Worm (Caenorhabditis elegans) whole organism, L1 larva: ENCODE measurements around the gene C16D9.5.

Experiments used
- C04F5.9 ChIP-seq: sonication (generic microtip); optimal IDR thresholded peaks from 2 replicates; lab custom pipeline; 2016; ENCODE audit warnings: missing genetic modification characterization, missing compliant biosample characterization
- F16B12.6 ChIP-seq: fragments of 150-350 bp; optimal IDR thresholded peaks from 2 replicates; lab custom pipeline; 2014; ENCODE audit warnings: missing biosample characterization, missing genetic modification characterization
- aha-1 ChIP-seq: fragments of 150-350 bp; optimal IDR thresholded peaks from 2 replicates; lab custom pipeline; 2014; ENCODE audit warnings: missing biosample characterization, missing genetic modification characterization
- alr-1 ChIP-seq: fragments of 200-800 bp; sonication (Bioruptor generic); optimal IDR thresholded peaks from 2 replicates; lab custom pipeline; 2018; ENCODE audit warnings: borderline replicate concordance, mild to moderate bottlenecking, missing genetic modification characterization, missing compliant biosample characterization
- aly-2 ChIP-seq: fragments of 150-350 bp; optimal IDR thresholded peaks from 2 replicates; lab custom pipeline; 2014; ENCODE audit warnings: missing biosample characterization, missing genetic modification characterization
- ama-1 ChIP-seq: fragments of 150-350 bp; optimal IDR thresholded peaks from 2 replicates; lab custom pipeline; 2014
- ceh-82 ChIP-seq, 3 experiments: fragments of 150-350 bp in 1 of 3; sonication (generic microtip) in 2 of 3; optimal IDR thresholded peaks; 2 replicates each; lab custom pipeline; 2014 to 2017; ENCODE audit warnings: missing biosample characterization in 3 of 3, missing genetic modification characterization in 3 of 3
- dpl-1 ChIP-seq, 3 experiments: fragments of 150-350 bp in 2 of 3; sonication (generic microtip) in 1 of 3; optimal IDR thresholded peaks; 2 replicates each; lab custom pipeline; 2014 to 2017; ENCODE audit warnings: missing biosample characterization in 3 of 3, missing genetic modification characterization in 3 of 3, missing genetic modification reagents in 3 of 3
- egl-13 ChIP-seq: sonication (generic microtip); optimal IDR thresholded peaks from 2 replicates; lab custom pipeline; 2016; ENCODE audit warnings: missing genotype, missing genetic modification reagents, missing genetic modification characterization, missing compliant biosample characterization
- egl-27 ChIP-seq, 2 experiments: fragments of 150-350 bp in 1 of 2; sonication (generic microtip); optimal IDR thresholded peaks; 3 replicates each; lab custom pipeline; 2017 to 2018; ENCODE audit warnings: missing biosample characterization in 2 of 2, missing genetic modification characterization in 2 of 2, missing genetic modification reagents in 2 of 2
- elt-2 ChIP-seq: sonication (generic microtip); optimal IDR thresholded peaks from 2 replicates; lab custom pipeline; 2016; ENCODE audit warnings: missing genetic modification characterization, mild to moderate bottlenecking, inconsistent platforms, missing compliant biosample characterization, missing genetic modification reagents
- elt-3 ChIP-seq, 6 experiments: fragments of 150-350 bp in 1 of 6; sonication (generic microtip); optimal IDR thresholded peaks; 2 replicates each; lab custom pipeline; 2017 to 2018; ENCODE audit warnings: missing biosample characterization in 6 of 6, missing genetic modification characterization in 6 of 6, inconsistent platforms in 1 of 6
- fkh-4 ChIP-seq: sonication (generic microtip); optimal IDR thresholded peaks from 2 replicates; lab custom pipeline; 2016; ENCODE audit warnings: missing compliant biosample characterization, missing genetic modification characterization, borderline replicate concordance
- grh-1 ChIP-seq: fragments of 200-800 bp; sonication (Bioruptor generic); IDR thresholded peaks from 2 replicates; pipeline ENCODE4 v1.3.6; 2022; ENCODE audit warnings: missing genetic modification reagents, missing genetic modification characterization, missing compliant biosample characterization
- hpl-2 ChIP-seq: fragments of 150-350 bp; optimal IDR thresholded peaks from 2 replicates; lab custom pipeline; 2014; ENCODE audit warnings: missing biosample characterization, missing genetic modification reagents, missing genetic modification characterization
- irx-1 ChIP-seq: sonication (generic microtip); optimal IDR thresholded peaks from 2 replicates; lab custom pipeline; 2016; ENCODE audit warnings: missing genetic modification characterization, missing compliant biosample characterization
- lin-13 ChIP-seq: fragments of 150-350 bp; optimal IDR thresholded peaks from 2 replicates; lab custom pipeline; 2014; ENCODE audit warnings: missing biosample characterization, missing genetic modification reagents, missing genetic modification characterization
- lin-35 ChIP-seq, 2 experiments: fragments of 150-350 bp; optimal IDR thresholded peaks; 2 replicates each; lab custom pipeline; 2014; ENCODE audit warnings: missing biosample characterization in 2 of 2, missing genetic modification characterization in 2 of 2, missing genetic modification reagents in 2 of 2
- lin-39 ChIP-seq: fragments of 150-350 bp; optimal IDR thresholded peaks from 2 replicates; lab custom pipeline; 2014; ENCODE audit warnings: missing biosample characterization, missing genetic modification reagents, missing genetic modification characterization
- lsy-2 ChIP-seq, 2 experiments: fragments of 150-350 bp; optimal IDR thresholded peaks; 2 replicates each; lab custom pipeline; 2014; ENCODE audit warnings: missing biosample characterization in 2 of 2, missing genetic modification characterization in 2 of 2
- mdl-1 ChIP-seq, 2 experiments: fragments of 150-350 bp; optimal IDR thresholded peaks; 2 replicates each; lab custom pipeline; 2014 to 2017; ENCODE audit warnings: missing biosample characterization in 2 of 2, missing genetic modification characterization in 2 of 2, inconsistent platforms in 1 of 2
- nhr-11 ChIP-seq: fragments of 150-350 bp; optimal IDR thresholded peaks from 2 replicates; lab custom pipeline; 2014; ENCODE audit warnings: missing biosample characterization, missing genetic modification characterization
- nhr-19 ChIP-seq: fragments of 200-800 bp; sonication (Bioruptor generic); conservative IDR thresholded peaks from 2 replicates; pipeline ENCODE4 v1.3.6; 2022; ENCODE audit warnings: missing genetic modification characterization, missing compliant biosample characterization
- nhr-20 ChIP-seq: sonication (generic microtip); optimal IDR thresholded peaks from 2 replicates; lab custom pipeline; 2016; ENCODE audit warnings: mild to moderate bottlenecking, missing genetic modification characterization, missing compliant biosample characterization
- nhr-28 ChIP-seq: fragments of 150-350 bp; optimal IDR thresholded peaks from 2 replicates; lab custom pipeline; 2014; ENCODE audit warnings: missing biosample characterization, missing genetic modification characterization
- nhr-47 ChIP-seq: sonication (generic microtip); optimal IDR thresholded peaks from 2 replicates; lab custom pipeline; 2016; ENCODE audit warnings: mild to moderate bottlenecking, missing genetic modification characterization, moderate library complexity, missing compliant biosample characterization
- nhr-76 ChIP-seq: sonication (generic microtip); optimal IDR thresholded peaks from 2 replicates; lab custom pipeline; 2017; ENCODE audit warnings: missing biosample characterization, missing genetic modification characterization
- pqm-1 ChIP-seq: sonication (generic microtip); optimal IDR thresholded peaks from 3 replicates; lab custom pipeline; 2017; ENCODE audit warnings: missing biosample characterization, missing genetic modification characterization
- rnt-1 ChIP-seq: sonication (generic microtip); optimal IDR thresholded peaks from 2 replicates; lab custom pipeline; 2016; ENCODE audit warnings: mild to moderate bottlenecking, missing genetic modification characterization, moderate library complexity, missing compliant biosample characterization
- snpc-4 ChIP-seq: fragments of 150-350 bp; optimal IDR thresholded peaks from 2 replicates; lab custom pipeline; 2014; ENCODE audit warnings: missing biosample characterization, missing genetic modification characterization
- snu-23 ChIP-seq: sonication (generic microtip); optimal IDR thresholded peaks from 2 replicates; lab custom pipeline; 2016; ENCODE audit warnings: missing genetic modification characterization, missing compliant biosample characterization
- swsn-7 ChIP-seq: sonication (generic microtip); optimal IDR thresholded peaks from 2 replicates; lab custom pipeline; 2016; ENCODE audit warnings: missing genetic modification characterization, missing compliant biosample characterization
- tbx-2 ChIP-seq: sonication (generic microtip); optimal IDR thresholded peaks from 2 replicates; lab custom pipeline; 2016; ENCODE audit warnings: missing genetic modification characterization, missing compliant biosample characterization
- tlp-1 ChIP-seq: fragments of 150-350 bp; optimal IDR thresholded peaks from 2 replicates; lab custom pipeline; 2014; ENCODE audit warnings: missing biosample characterization, missing genetic modification characterization
- unc-62 ChIP-seq: fragments of 150-350 bp; optimal IDR thresholded peaks from 2 replicates; lab custom pipeline; 2014; ENCODE audit warnings: missing biosample characterization, missing genetic modification reagents, missing genetic modification characterization
- vab-15 ChIP-seq: sonication (generic microtip); optimal IDR thresholded peaks from 2 replicates; lab custom pipeline; 2017; ENCODE audit warnings: missing genotype, mild to moderate bottlenecking, missing genetic modification characterization, missing compliant biosample characterization
- xbp-1 ChIP-seq: sonication (generic microtip); optimal IDR thresholded peaks from 2 replicates; lab custom pipeline; 2016; ENCODE audit warnings: missing genetic modification characterization, missing compliant biosample characterization
- zip-4 ChIP-seq: fragments of 200-800 bp; sonication (Bioruptor generic); optimal IDR thresholded peaks from 2 replicates; lab custom pipeline; 2018; ENCODE audit warnings: mild to moderate bottlenecking, missing genetic modification characterization, moderate library complexity, missing compliant biosample characterization
- ztf-11 ChIP-seq, 2 experiments: sonication (generic microtip); optimal IDR thresholded peaks; 2 replicates each; lab custom pipeline; 2016 to 2017; ENCODE audit warnings: missing genetic modification characterization in 2 of 2, missing biosample characterization in 1 of 2, missing compliant biosample characterization in 1 of 2

The C16D9.5 gene

DNA sequence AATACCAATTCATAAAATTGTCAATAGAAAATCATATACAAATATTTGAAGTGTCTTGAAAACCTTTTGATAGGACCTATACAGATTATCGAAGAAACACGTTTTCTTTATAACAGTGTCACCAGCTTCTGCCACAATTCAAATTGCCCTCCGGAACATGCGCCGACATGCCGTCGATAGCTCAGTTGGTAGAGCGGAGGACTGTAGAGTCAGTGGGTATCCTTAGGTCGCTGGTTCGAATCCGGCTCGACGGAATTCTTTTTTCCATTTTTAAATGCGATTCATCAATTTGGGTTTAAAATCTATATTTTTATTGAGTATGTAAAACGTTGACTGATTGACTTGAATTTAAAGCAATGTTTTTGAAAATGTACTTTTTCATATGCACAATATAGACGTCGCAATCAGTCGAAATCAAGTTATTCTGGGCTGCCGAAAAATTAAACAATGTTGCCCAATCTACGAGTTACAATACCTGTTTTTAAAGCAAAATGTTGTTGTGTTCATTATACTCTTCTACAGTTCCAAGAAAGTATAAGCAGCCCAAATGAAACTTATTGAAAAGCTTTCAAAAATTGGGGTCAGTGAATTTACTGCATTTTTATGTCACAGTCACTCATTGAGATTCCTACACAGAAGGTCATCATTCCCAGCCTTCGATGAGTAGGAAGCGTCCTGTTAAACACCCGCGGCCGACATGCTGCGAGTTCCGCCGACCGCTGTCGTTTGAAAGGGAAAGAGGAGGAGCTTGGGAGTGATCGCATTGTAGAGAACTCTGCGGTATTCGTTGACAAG is 2.2 kb upstream of the C16D9.5 start (continued):
- TF ChIP-seq zip-4 (peak; percentile 58), snu-23 (GFP tag; lab: Kevin White, UChicago) (peak; percentile 81), mdl-1 (tag; optimal IDR thresholded peaks at IDR 0.05; lab: Kevin White, UChicago) (peak in 1 of 2 experiments; percentile 9), nhr-19 (GFP tag; lab: Robert Waterston, UW) (peak; percentile 88), lin-13 (GFP tag; lab: Kevin White, UChicago) (peak; percentile 61), aly-2 (tag; lab: Kevin White, UChicago) (peak; percentile 73), xbp-1 (tag; lab: Kevin White, UChicago) (peak; percentile 62), ceh-82 (tag; optimal IDR thresholded peaks at IDR 0.05; lab: Kevin White, UChicago) (peak; percentile 47 to 55 (median 54)), snpc-4 (tag; lab: Kevin White, UChicago) (peak; percentile 99), elt-2 (tag; lab: Kevin White, UChicago) (peak; percentile 90), nhr-28 (tag; lab: Kevin White, UChicago) (no peak), grh-1 (GFP tag; lab: Robert Waterston, UW) (peak; percentile 66; the same call in 1 of the 2 replicates), nhr-20 (tag; lab: Kevin White, UChicago) (peak; percentile 84), alr-1 (no peak), tlp-1 (no peak), nhr-76 (tag; lab: Kevin White, UChicago) (peak; percentile 6), dpl-1 (GFP tag; optimal IDR thresholded peaks at IDR 0.05; lab: Kevin White, UChicago) (peak in 2 of 3 experiments; percentile 19 to 24), lsy-2 (tag; optimal IDR thresholded peaks at IDR 0.05; lab: Kevin White, UChicago) (peak; percentile 18 to 70), fkh-4 (tag; lab: Kevin White, UChicago) (peak; percentile 18), nhr-11 (tag; lab: Kevin White, UChicago) (no peak), tbx-2 (tag; lab: Kevin White, UChicago) (peak; percentile 59), lin-35 (GFP tag; optimal IDR thresholded peaks at IDR 0.05; lab: Kevin White, UChicago) (peak in 1 of 2 experiments; percentile 62), elt-3 (tag; optimal IDR thresholded peaks at IDR 0.05; lab: Kevin White, UChicago) (peak in 3 of 6 experiments; percentile 50 to 76 (median 67)), F16B12.6 (tag; lab: Kevin White, UChicago) (no peak), aha-1 (tag; lab: Kevin White, UChicago) (peak; percentile 24), C04F5.9 (tag; lab: Kevin White, UChicago) (peak; percentile 19), egl-13 (no peak), nhr-47 (tag; lab: Kevin White, UChicago) (peak; percentile 90), ztf-11 (tag; optimal IDR thresholded peaks at IDR 0.05; lab: Kevin White, UChicago) (peak in 1 of 2 experiments; percentile 46), rnt-1 (tag; lab: Kevin White, UChicago) (peak; percentile 95)
- TF ChIP-seq, all 84 proteins: peak for 45

DNA sequence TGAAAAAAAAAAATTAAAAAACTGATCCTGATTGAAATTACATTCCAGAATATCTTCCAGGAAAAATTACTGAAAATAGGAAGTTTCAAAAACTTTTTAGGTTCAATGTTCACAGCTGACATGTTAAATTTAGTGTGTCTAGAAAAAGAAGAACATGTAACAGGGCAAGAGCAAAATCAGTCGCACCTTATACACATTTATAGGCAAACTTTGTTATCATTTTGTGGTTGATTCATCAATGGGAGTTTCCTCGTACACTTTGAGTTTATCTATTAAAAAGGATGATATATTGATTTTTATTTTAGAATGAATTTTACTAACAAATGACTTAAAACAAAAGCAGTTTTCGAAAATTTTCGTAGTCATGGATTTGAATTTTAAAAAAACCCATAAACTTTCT is 2.2 kb downstream of the C16D9.5 start:
- TF ChIP-seq elt-2 (tag; lab: Kevin White, UChicago) (peak; percentile 45), pqm-1 (tag; lab: Kevin White, UChicago) (no peak)

DNA sequence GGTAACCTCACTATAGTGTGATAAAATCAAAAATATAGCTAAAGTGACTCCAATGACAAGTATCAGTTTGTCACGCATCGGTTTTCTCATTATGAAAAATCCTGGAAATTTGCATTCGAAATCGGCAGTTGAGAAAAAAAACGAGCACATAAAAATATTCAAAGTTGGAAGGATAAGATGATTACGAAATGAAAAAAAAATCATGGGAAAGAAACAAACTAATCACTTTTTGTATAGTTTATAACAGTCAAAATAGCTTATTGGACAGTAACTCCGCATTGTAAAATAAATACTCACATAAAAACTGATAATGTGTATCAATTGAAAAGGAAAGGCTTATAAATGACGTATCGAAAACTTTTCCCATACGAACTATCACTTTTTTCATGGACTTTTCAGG is 2.6 kb downstream of the C16D9.5 start, which contains the start of gene C16D9.4:
Gene C16D9.4 (minus strand): TSS at position 101 of the 400 bp plus-strand sequence.
- no peak for TF ChIP-seq nhr-11 (tag; lab: Kevin White, UChicago)

DNA sequence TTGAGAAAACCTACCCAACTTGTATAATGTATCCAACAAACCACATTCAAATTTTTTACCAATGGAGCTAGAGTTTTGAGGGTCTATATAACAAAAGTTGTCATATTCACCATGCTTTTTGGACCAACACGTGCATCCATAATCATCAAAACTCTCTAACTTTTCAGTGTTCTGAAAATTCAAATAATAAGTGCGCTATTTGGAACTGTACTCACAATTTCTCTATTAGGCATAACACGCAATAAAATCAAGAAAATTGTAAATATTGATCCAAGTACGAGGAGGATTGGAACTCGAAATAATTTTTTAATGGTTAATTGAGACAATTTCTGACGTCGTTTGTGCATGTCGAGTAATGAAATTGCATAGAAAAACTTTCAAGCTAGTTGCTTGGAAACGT is 5.4 kb downstream of the C16D9.5 start, which contains the start of gene C16D9.3:
Gene C16D9.3 (minus strand): TSS at position 101 of the 400 bp plus-strand sequence.
- TF ChIP-seq egl-13 (no peak), unc-62 (GFP tag; lab: Kevin White, UChicago) (no peak), ztf-11 (tag; optimal IDR thresholded peaks at IDR 0.05; lab: Kevin White, UChicago) (no peak), vab-15 (no peak), aha-1 (tag; lab: Kevin White, UChicago) (no peak), ama-1 (lab: Kevin White, UChicago) (no peak), swsn-7 (tag; lab: Kevin White, UChicago) (no peak), egl-27 (tag; optimal IDR thresholded peaks at IDR 0.05; lab: Kevin White, UChicago) (no peak), lin-35 (GFP tag; optimal IDR thresholded peaks at IDR 0.05; lab: Kevin White, UChicago) (no peak), lin-39 (tag; lab: Kevin White, UChicago) (no peak), irx-1 (no peak), hpl-2 (GFP tag; lab: Kevin White, UChicago) (no peak), zip-4 (no peak)
